Worm (Caenorhabditis elegans): ENCODE data around the gene htz-1.

htz-1 gene

DNA sequence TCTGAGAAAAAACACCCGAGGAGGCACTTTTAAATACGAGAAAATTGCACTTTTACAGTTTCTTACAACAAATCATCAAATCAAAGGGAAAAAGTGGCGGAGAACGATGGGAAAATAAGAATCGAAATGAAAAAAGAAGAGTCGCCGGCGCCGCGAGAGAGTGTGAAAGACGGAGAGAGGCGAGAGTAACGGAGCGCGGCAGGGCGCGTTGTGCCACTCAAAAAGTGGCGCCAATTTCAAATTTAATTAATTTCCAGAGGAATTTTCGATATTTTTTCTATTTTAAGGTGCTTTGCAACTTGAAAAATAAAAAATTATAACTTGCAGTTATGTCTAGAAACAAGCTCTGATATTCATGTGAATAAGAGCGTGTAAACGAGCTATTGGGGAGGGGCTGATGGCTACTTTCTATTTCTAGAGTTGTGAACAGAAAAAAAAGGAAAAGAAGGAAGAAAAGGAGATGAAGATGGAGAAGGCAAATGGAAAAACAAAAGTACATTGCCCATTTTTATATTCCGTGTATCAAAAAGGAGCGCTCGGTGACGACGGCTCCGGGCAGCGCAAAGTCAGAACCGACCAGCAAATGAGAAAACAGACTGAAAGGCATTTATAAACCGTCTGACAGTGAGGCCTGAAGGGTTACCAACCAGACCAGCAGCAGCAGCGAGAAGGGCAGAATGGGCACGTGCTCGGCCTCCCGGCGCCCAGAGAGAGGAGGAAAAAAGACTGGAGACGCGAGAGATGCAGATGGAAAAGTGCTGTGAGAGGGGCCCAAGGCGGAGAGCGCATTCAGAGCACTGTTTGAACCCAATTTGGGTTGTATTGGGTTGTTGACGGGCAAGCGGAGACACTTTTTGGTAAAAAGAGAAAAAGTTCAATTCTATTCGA lies 25.1 kb downstream of the htz-1 start (continued):
- TF ChIP-seq T07F8.4 (tag; optimal IDR thresholded peaks at IDR 0.05) = no peak
- TF ChIP-seq efl-1 (GFP tag; optimal IDR thresholded peaks at IDR 0.05) = peak; percentile 56
- TF ChIP-seq unc-62 (GFP tag; optimal IDR thresholded peaks at IDR 0.05) = no peak
- TF ChIP-seq nhr-179 (tag; optimal IDR thresholded peaks at IDR 0.05) = no peak
- peak; percentile 74 for TF ChIP-seq snpc-1.3 (tag; optimal IDR thresholded peaks at IDR 0.05; ENCODE audit: insufficient read depth)
- TF ChIP-seq nfya-2 (GFP tag; IDR thresholded peaks at IDR 0.05) = no peak
- TF ChIP-seq F52B5.7 (tag; optimal IDR thresholded peaks at IDR 0.05) = peak; percentile 47

DNA sequence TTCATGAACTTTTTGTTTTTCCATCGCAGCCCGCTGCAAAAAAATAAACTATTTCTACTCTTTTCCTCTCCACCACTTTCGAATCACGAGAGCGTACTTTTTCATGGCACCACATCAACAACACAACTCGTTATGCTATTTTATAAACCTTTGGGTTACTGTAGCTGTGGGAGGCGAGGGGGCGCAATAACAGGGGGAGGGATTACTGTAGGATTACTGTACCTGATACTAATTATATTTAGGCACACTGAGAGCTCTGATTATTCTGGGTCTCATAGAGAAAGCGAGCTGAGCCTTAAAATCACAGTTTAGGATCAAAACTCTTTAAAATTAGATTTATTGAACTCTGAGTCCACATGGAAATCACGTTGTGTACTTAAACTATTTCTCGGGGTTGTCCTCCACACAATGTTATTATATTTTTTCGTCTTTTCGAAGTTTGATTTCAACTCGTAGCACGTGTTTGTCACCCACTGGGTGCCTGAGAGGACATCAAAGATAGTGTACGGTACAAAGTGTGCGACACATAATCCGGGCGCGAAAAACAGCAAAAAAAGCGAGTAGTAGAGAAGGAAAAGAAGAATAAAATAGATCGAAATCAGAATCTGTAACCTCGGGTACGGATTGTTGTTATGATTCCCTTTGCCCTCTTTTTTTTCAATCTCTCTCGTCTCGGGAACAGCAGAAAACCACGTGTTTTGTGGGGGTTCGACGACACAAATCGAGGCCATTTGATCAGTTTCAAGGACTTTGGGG lies 26.6 kb downstream of the htz-1 start:
- TF ChIP-seq chd-7 (tag; optimal IDR thresholded peaks at IDR 0.05) (peak; percentile 11), ama-1 (optimal IDR thresholded peaks at IDR 0.05) (no peak), ama-1 (GFP tag; optimal IDR thresholded peaks at IDR 0.05) (no peak), akir-1 (GFP tag; optimal IDR thresholded peaks at IDR 0.05) (no peak), mcd-1 (GFP tag; IDR thresholded peaks at IDR 0.05) (peak; percentile 5; the same call in 1 of the 2 replicates), hsf-1 (GFP tag; IDR thresholded peaks at IDR 0.05) (no peak), ztf-3 (GFP tag; optimal IDR thresholded peaks at IDR 0.05) (no peak), tbx-9 (tag; optimal IDR thresholded peaks at IDR 0.05; ENCODE audit: borderline replicate concordance) (no peak), lir-1 (GFP tag; conservative IDR thresholded peaks at IDR 0.05) (0 out of 2 replicates have a peak, but pooled peaks have one; percentile 19), F10E7.11 (tag; optimal IDR thresholded peaks at IDR 0.05) (no peak), ceh-27 (GFP tag; optimal IDR thresholded peaks at IDR 0.05) (peak; percentile 11), dpff-1 (tag; optimal IDR thresholded peaks at IDR 0.05) (no peak), ceh-91 (GFP tag; IDR thresholded peaks at IDR 0.05) (no peak), let-526 (GFP tag; IDR thresholded peaks at IDR 0.05) (peak; percentile 8; the same call in 1 of the 2 replicates), F22D6.2 (tag; optimal IDR thresholded peaks at IDR 0.05) (no peak), nhr-80 (tag; optimal IDR thresholded peaks at IDR 0.05) (peak; percentile 30), Y56A3A.18 (GFP tag; IDR thresholded peaks at IDR 0.05) (0 out of 2 replicates have a peak, but pooled peaks have one; percentile 6), lin-35 (GFP tag; optimal IDR thresholded peaks at IDR 0.05) (peak in 1 of 3 experiments; percentile 14), ekl-4 (GFP tag; IDR thresholded peaks at IDR 0.05) (no peak), K11D2.4 (GFP tag; IDR thresholded peaks at IDR 0.05) (0 out of 2 replicates have a peak, but pooled peaks have one; percentile 10), bed-1 (GFP tag; IDR thresholded peaks at IDR 0.05) (no peak), cebp-1 (GFP tag; IDR thresholded peaks at IDR 0.05) (no peak), cebp-1 (tag; optimal IDR thresholded peaks at IDR 0.05) (peak; percentile 44), B0261.1 (tag; optimal IDR thresholded peaks at IDR 0.05) (no peak), attf-5 (GFP tag; optimal IDR thresholded peaks at IDR 0.05) (no peak), attf-6 (GFP tag; IDR thresholded peaks at IDR 0.05) (0 out of 2 replicates have a peak, but pooled peaks have one; percentile 23), lin-26 (GFP tag; IDR thresholded peaks at IDR 0.05) (no peak; the same call in 1 of the 2 replicates), tbp1 (GFP tag; optimal IDR thresholded peaks at IDR 0.05) (peak; percentile 11), fkh-3 (tag; optimal IDR thresholded peaks at IDR 0.05) (no peak), F39B2.1 (GFP tag; IDR thresholded peaks at IDR 0.05) (no peak), nfya-2 (GFP tag; IDR thresholded peaks at IDR 0.05) (no peak), madf-10 (tag; optimal IDR thresholded peaks at IDR 0.05) (no peak), nfya-1 (tag; optimal IDR thresholded peaks at IDR 0.05; ENCODE audit: borderline replicate concordance, insufficient read depth) (no peak), mes-4 (tag; optimal IDR thresholded peaks at IDR 0.05) (no peak)
